Fruit fly (Drosophila melanogaster) ovary, adult (tissue): Measurements from ENCODE around the gene Desat1.

Experiments
- CG17801 ChIP-seq: fragments of 200-800 bp; optimal IDR thresholded peaks from 2 replicates; lab custom pipeline; 2019; ENCODE audit warnings: missing biosample characterization, mild to moderate bottlenecking, missing genetic modification characterization, moderate library complexity; ENCODE audit not compliant: partially characterized antibody

Gene Desat1

DNA sequence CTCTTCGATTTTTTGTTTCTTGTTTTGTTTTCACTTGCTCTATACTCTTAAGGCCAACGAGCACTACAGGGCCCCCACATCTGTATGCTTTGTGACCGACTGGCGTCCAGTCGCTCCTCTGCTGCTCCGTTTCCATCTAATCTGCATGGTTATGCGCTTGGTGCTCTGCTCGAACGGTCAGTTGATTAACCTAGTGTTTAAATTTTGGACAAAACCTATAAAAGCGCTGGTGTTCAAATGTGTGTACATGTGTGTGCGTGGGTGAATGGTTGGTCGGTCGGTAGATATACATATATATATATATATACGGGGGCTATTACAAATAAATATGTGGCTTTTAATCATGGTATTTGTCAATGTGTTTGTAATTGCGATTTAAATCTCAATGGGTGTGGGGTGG, 15.4 kb upstream of the Desat1 start:
- TF ChIP-seq CG17801 (GFP tag; lab: Kevin White, UChicago) = no peak

DNA sequence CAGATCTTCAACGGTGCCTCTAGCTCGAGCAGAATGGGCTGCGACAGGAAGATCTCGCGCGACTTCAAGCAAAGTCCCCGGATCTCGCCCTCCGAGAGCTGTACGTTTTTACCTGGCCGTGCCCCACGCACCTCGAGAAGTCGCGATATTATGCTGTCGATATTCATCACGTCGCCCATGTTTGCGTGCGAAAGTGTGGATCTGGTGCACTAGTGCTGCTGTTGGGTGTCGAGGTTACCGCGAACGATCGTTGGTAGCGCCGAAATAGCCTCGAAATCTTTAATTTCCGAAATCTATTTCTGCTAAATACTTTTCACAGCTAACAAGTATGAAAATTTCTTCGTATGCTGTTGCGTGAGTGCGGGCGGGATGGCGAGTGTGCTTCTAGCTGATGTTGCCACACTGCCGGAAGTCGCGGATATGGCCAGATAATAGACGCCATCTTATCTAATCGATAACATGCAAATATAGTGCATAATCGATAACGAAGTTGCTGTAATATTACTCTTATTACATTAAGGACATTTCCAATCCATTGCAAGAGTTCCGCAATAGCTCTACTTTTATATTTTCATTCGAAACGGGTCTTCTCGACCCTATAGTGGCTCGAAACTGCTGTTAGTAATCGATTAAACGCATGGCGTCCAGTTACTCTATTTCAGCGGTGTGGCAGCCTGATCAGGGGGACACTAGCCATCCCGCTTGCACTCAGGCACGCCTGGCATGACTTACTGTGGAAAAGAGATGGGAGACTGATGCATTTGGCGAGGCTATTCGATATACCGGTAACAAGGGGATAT, 13.7 kb upstream of the Desat1 start, which contains the start of gene Pp1-87B:
Pp1-87B (minus strand) TSS at position 408 of the 800 bp plus-strand sequence.
- no peak for TF ChIP-seq CG17801 (GFP tag; lab: Kevin White, UChicago)

DNA sequence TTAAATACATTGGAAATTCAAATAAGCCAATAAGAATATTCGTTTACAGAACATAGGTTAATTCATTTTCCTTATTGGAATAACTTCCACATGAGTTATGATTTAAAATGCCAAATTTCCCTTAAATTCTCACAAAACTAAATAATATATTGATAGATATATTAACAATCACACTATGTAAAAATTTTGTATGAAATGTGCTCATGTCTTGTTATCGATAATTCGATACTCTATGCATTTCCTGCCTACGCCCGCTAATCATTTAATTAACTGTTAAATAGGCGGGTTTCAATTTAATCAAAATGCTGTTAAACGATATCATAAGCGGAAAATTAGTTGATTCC, 13.1 kb upstream of the Desat1 start, which contains the start of gene NANS:
NANS (plus strand) TSS at position 269 of the 344 bp plus-strand sequence.
- no peak for TF ChIP-seq CG17801 (GFP tag; lab: Kevin White, UChicago)

DNA sequence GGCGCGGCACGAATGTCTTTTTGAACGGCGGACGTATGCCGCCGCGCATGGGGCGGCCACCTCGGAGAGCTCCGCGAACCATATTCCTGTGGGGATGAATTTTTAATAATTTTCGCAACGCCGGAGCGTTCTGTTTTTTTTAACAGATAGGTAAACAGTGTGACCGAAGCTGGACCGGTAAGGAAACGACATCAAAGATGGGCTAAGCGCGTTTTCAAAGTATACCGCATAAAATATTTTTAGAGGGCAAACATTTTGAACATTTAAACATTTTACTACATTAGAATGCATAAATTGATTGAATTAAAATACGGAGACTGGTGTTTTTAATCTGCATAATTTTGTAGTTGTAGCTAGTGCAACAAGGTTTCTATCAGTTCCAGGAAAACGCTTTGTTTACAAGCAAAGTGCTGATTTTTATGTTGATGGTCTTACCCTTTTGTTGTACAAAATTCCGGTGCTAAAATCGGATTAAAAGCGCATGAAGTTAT, 10.2 kb upstream of the Desat1 start, which contains the start of the genes CG5641 and CG5245:
CG5641 (minus strand) TSS at position 163 of the 491 bp plus-strand sequence.
CG5245 (plus strand) TSS at position 441 of the 491 bp plus-strand sequence.
- TF ChIP-seq CG17801 (GFP tag; lab: Kevin White, UChicago) = no peak

DNA sequence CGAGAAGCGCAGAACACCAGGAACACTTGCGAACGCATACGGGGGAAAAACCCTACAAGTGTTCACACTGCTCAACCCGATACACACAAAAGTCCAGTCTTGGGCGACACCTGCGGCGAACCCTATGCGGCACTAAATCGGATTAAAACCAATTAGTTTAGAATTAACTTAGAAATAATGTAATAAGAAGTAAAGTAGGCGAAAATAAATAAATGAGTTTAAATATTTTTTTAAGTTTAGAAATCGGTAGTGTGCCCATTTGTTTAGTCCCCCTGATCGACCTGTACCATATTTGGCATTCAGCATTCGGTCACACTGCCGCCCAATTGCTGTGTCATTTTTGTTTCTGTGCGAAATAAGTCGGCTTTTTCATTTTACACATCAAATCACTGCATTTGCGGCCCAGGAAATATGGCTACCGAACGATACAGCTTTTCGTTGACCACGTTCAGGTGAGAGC, 8.3 kb upstream of the Desat1 start, which contains the start of gene Prosalpha2:
Prosalpha2 (plus strand) TSS at position 292 of the 460 bp plus-strand sequence.
- peak; percentile 21 for TF ChIP-seq CG17801 (GFP tag; lab: Kevin White, UChicago)

DNA sequence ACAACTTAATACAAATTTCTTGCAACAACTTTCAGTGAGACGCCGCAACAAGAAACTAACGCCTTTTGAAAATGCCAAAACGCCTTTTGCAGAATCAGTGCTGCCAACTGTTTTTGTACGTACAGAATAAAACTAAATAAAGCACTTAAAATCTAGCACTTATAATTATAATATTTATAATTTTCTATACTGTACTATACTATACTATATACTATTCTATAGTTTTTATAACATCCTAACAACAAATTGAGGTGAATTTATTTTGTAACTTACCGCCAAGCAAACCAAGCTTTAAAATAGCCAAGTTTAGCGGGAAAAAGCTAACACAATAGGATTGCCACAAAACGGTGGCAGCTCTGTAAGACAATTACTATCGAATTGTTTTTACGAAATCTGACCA, 5.6 kb upstream of the Desat1 start, which contains the start of the genes Aos1 and Srlp:
Aos1 (minus strand) TSS at position 59 of the 400 bp plus-strand sequence.
Srlp (plus strand) TSS at position 335 of the 400 bp plus-strand sequence.
- peak; percentile 52 for TF ChIP-seq CG17801 (GFP tag; lab: Kevin White, UChicago)

DNA sequence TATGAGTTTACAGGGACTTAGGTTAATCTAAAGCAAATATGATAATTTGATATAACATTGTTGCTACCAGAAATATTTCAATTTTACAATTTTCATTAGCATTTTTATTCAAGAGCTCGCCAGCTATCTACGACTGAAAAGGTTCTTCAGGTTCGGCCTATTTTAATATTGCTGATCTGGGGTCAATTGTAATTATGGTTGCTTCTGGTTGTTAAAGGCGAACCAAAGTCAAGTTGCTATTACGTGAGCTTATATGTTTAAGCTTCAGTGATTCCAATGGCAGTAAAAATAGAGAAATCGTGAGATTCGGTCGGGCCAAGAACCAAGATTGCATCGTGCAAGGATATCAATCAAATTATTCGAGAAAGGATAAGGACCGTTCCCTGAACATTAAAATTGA, 3.5 kb upstream of the Desat1 start, which contains the start of gene Desat2:
Desat2 (plus strand) TSS at position 301 of the 400 bp plus-strand sequence.
- no peak for TF ChIP-seq CG17801 (GFP tag; lab: Kevin White, UChicago)

DNA sequence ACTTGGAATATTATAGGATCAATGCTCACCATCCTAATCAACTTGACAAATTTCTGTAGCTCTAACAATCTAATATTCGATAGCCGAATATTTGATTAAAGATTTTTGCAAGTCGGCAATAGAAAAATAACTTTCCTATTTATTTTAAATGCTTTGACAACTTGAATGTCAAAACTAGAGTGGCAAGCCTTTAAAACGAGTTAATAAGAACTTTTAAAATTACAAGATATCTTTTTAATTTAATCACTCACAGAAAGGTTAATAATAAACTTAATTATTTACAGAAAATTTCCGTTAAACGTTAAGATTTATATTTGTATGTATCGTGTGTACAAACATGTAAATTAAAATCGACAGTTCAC, 380 bp upstream of the Desat1 start, which contains the start of the genes CG17207 and CG46427:
CG17207 (minus strand) TSS at position 101 of the 362 bp plus-strand sequence.
CG46427 (minus strand) TSS at position 101 of the 362 bp plus-strand sequence.
- no peak for TF ChIP-seq CG17801 (GFP tag; lab: Kevin White, UChicago)

DNA sequence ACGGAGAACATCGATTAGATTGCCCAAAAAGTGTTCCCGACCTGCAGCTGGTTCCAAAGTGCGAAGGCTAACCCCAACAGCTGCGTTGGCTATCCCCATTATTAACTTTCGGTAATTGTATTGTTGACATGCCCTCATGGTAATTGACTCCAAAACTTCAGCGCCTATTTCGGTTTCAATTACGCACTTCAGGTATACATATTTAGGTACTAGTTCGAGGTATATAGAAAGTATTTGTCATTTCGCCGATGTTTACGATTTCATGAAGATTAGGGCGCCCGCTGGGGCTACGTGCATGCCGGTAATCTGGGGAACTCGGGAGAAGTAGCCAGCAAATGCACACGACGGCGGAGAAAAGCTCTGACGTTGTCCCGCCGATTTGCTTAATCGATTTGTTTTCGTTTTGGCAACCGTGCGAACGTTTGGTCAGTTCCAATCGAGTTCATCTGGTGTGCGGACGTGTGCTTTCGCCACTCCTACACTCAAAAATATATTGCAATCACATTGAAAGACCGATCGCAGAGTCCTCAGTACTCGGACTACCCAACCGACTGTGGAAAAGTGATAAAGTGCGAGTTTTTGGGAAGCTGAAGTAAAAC, 1.7 kb downstream of the Desat1 start:
- TF ChIP-seq CG17801 (GFP tag; lab: Kevin White, UChicago) = no peak

DNA sequence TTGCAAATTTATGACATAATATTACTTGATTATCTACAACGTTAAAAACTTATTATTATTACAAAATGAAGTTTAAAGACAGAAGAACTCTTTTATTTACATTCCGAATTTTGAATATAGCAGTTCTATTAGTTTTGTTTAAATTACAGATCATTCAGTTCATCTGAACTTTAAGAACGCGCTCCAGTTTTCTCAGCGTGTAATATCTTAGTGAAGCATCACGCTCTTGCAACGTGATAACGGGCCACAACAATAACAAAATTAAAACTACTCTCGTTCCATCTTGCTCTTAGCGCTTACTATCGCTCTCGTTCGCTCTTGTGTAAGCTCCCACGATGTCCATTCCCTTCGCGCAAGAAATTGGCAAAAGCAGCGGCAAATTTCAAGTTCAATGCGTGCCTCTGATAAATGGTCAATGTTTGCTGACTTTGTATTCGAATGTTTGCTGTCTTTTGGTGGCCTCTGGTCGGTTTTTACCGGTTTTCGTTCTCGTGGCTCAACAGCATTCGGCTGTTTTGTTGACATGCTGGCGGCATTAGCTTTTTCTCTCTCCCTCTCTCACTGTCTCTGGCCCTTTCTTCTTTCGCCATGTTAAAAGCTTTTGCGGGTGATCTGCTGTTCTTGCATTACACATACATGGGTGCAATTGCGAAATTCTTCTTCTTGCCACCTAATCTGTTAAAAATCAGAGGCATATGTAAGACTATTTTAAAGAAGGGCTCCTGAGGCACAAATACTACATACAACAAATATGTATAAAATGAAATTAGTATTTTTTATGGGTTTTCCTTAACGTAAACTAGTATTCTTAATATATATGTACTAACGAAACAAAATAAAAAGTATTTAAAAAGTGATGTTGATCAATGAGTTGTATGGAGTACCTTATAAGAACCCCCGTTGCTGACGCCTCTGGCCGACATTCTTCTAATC, 3.5 kb downstream of the Desat1 start:
- peak; percentile 87 for TF ChIP-seq CG17801 (GFP tag; lab: Kevin White, UChicago)

DNA sequence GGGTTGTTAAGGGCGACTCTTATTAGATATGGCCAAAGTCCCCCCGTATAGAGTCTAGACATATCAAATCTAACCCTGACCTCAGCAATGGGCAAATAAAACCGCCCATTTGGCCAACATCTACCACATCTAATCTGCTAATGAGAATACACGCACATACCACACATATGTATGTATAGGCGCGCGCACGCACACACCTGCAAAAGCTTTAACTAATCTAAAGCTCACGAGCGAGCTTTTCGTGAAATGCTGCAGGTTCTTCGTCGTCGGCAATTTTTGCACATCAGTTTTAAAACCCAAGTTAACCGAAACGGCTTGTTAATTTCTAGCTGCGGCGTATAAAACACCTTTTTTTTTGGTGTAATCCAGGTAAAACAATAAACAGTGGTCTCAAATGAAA, 4.4 kb downstream of the Desat1 start:
- no peak for TF ChIP-seq CG17801 (GFP tag; lab: Kevin White, UChicago)

DNA sequence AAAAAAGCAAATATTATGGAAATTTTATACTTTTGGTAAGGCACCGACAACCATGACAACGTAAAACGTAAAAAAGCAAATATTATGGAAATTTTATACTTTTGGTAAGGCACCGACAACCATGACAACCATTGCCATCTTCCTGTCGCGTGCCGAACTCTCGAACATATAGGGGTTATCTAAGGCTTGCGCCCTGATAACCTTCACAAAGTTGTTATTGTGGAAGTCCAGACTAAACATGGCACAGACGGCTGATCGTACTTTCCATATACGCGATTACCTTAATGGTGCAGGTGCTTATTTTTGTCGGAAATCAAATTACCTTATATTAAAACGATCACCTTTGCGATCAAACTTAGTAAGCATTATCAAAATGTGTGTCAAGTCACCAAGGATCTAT, 6.1 kb downstream of the Desat1 start:
- no peak for TF ChIP-seq CG17801 (GFP tag; lab: Kevin White, UChicago)

DNA sequence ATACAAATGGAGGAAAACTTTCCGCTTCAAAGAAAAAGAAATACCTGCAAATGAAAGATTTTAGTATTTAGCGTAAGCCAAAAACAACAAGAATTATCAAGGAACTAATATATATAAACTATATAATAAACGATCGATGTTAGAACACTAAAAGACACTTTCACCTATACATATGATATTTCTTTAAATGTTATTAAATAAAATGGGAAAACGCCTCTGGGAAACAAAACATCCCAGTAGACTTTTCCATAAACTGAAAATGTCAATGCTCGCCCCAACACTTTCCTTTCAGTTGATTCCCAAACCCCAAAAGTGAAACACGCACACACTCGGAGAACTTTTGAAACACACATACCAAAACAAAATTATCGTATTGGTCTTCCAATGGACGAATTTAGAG, 8.0 kb downstream of the Desat1 start, which contains the start of gene vrs:
vrs (plus strand) TSS at position 301 of the 400 bp plus-strand sequence.
- no peak for TF ChIP-seq CG17801 (GFP tag; lab: Kevin White, UChicago)

DNA sequence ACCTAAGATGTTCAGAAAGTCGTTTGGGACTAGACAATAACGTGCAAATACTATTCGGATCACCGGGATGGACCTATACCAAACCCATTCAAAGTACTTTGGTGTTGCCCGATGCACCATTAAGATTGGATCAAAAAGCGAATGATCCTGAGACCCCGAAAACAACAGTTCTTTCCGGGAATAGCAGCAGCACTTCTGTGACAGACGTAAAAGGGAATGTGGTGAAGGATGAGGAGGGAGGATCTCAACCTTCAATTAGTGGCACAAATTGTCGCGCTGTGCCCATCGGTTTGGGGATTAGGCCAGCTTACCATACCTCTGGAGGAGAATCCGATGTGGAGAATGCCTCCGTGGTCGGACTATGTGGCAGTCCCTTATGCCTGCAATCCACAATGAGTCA, 8.9 kb downstream of the Desat1 start:
- no peak for TF ChIP-seq CG17801 (GFP tag; lab: Kevin White, UChicago)
